Worm (Caenorhabditis elegans): ENCODE results near the gene nca-2.

Gene nca-2

ce11 chrIII:4962886-4963285 lies 2.5 kb upstream of the nca-2 start, which contains the start of gene C27F2.9:
C27F2.9 (minus strand) TSS chrIII:4963044.
- TF ChIP-seq attf-6 (GFP tag; IDR thresholded peaks at IDR 0.05) (no peak), snpc-1.1 (tag; optimal IDR thresholded peaks at IDR 0.05; ENCODE audit: insufficient read depth) (no peak), somi-1 (GFP tag; optimal IDR thresholded peaks at IDR 0.05) (peak; percentile 35), lin-54 (GFP tag; optimal IDR thresholded peaks at IDR 0.05) (peak; percentile 100), xnd-1 (tag; optimal IDR thresholded peaks at IDR 0.05) (peak; percentile 67), C17E4.6 (GFP tag; IDR thresholded peaks at IDR 0.05) (no peak), ztf-18 (tag; optimal IDR thresholded peaks at IDR 0.05) (peak; percentile 98), cebp-2 (GFP tag; IDR thresholded peaks at IDR 0.05) (no peak), lsl-1 (GFP tag; optimal IDR thresholded peaks at IDR 0.05) (peak; percentile 77), madf-10 (tag; optimal IDR thresholded peaks at IDR 0.05) (peak; percentile 35), nhr-179 (tag; optimal IDR thresholded peaks at IDR 0.05) (no peak), lag-1 (GFP tag; IDR thresholded peaks at IDR 0.05) (no peak), akir-1 (GFP tag; optimal IDR thresholded peaks at IDR 0.05) (no peak), unc-130 (GFP tag; optimal IDR thresholded peaks at IDR 0.05) (peak; percentile 48), tbp1 (GFP tag; optimal IDR thresholded peaks at IDR 0.05) (no peak), lin-35 (GFP tag; optimal IDR thresholded peaks at IDR 0.05) (peak; percentile 82 to 98 (median 87)), ceh-40 (GFP tag; IDR thresholded peaks at IDR 0.05) (no peak), snpc-1.3 (tag; optimal IDR thresholded peaks at IDR 0.05; ENCODE audit: insufficient read depth) (peak; percentile 54), egl-44 (GFP tag; IDR thresholded peaks at IDR 0.05) (no peak), ztf-6 (GFP tag; IDR thresholded peaks at IDR 0.05) (peak; percentile 42; the same call in 1 of the 2 replicates), ceh-27 (GFP tag; optimal IDR thresholded peaks at IDR 0.05) (peak; percentile 34), nhr-120 (GFP tag; IDR thresholded peaks at IDR 0.05) (no peak), ztf-25 (GFP tag; IDR thresholded peaks at IDR 0.05) (no peak), K12H6.12 (tag; optimal IDR thresholded peaks at IDR 0.05) (peak; percentile 54), egrh-3 (GFP tag; IDR thresholded peaks at IDR 0.05) (0 out of 2 replicates have a peak, but pooled peaks have one; percentile 12), F39B2.1 (GFP tag; IDR thresholded peaks at IDR 0.05) (no peak), rec-8 (tag; optimal IDR thresholded peaks at IDR 0.05) (no peak), hmg-1.2 (GFP tag; IDR thresholded peaks at IDR 0.05) (peak; percentile 67), ets-4 (GFP tag; optimal IDR thresholded peaks at IDR 0.05) (no peak), dpff-1 (tag; optimal IDR thresholded peaks at IDR 0.05) (no peak), T26A5.8 (tag; optimal IDR thresholded peaks at IDR 0.05) (no peak), rcor-1 (GFP tag; IDR thresholded peaks at IDR 0.05) (peak; percentile 90), him-1 (tag; optimal IDR thresholded peaks at IDR 0.05) (peak; percentile 70), nfyb-1 (GFP tag; IDR thresholded peaks at IDR 0.05) (no peak), snpc-3.4 (tag; optimal IDR thresholded peaks at IDR 0.05) (peak; percentile 69), let-607 (tag; optimal IDR thresholded peaks at IDR 0.05) (peak in 1 of 2 experiments; percentile 22), repo-1 (tag; optimal IDR thresholded peaks at IDR 0.05) (peak; percentile 56), Y67H2A.10 (GFP tag; conservative IDR thresholded peaks at IDR 0.05) (no peak), Y53G8AR.9 (GFP tag; conservative IDR thresholded peaks at IDR 0.05) (peak; percentile 95), ceh-100 (GFP tag; IDR thresholded peaks at IDR 0.05) (peak; percentile 67; the same call in 1 of the 2 replicates), let-526 (GFP tag; IDR thresholded peaks at IDR 0.05) (no peak), zim-3 (tag; optimal IDR thresholded peaks at IDR 0.05) (no peak), athp-1 (tag; optimal IDR thresholded peaks at IDR 0.05) (no peak), lir-1 (GFP tag; conservative IDR thresholded peaks at IDR 0.05) (no peak; the same call in 1 of the 2 replicates), D2030.7 (GFP tag; IDR thresholded peaks at IDR 0.05) (peak; percentile 62), atf-7 (tag; optimal IDR thresholded peaks at IDR 0.05) (no peak), mes-4 (tag; optimal IDR thresholded peaks at IDR 0.05) (no peak), chd-7 (tag; optimal IDR thresholded peaks at IDR 0.05) (no peak)
